Worm (Caenorhabditis elegans): ENCODE results near the gene cid-1.

DNA sequence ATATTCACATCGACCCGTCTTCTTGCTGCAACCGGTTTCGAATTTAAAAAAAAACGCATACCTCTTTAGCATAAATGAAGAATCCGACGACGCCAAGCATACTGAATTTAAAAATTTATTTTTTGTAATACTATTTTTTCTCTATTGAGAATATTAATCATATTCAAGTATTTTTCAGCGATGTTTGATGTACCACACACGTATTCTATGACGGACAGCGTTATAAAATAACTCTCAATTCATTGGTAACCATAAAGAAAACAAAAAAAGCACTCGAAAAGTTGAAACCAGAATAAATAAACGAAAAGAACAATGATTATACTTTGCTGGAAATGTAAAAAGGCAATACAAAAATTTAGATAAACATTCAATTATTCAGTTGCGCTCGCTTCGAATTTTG lies 14.2 kb upstream of the cid-1 start, which contains the start of gene T10F2.5:
- no peak for TF ChIP-seq unc-62 (GFP tag; optimal IDR thresholded peaks at IDR 0.05 in 1 of 2)
- TF ChIP-seq unc-62 (tag; optimal IDR thresholded peaks at IDR 0.05), result no peak
- no peak for TF ChIP-seq mes-2 (tag; optimal IDR thresholded peaks at IDR 0.05; ENCODE audit: poor library complexity, severe bottlenecking)
- no peak for TF ChIP-seq nhr-76 (tag; optimal IDR thresholded peaks at IDR 0.05)
